Worm (Caenorhabditis elegans) whole organism, young adult: ENCODE measurements around the gene gro-1.

Experiments
- F10E7.11 ChIP-seq: sonication (generic microtip); optimal IDR thresholded peaks from 2 replicates; lab custom pipeline; 2017; ENCODE audit warnings: mild to moderate bottlenecking, missing genetic modification characterization, moderate library complexity, missing compliant biosample characterization
- F49E8.2 ChIP-seq: sonication (generic microtip); optimal IDR thresholded peaks from 3 replicates; lab custom pipeline; 2017; ENCODE audit warnings: missing genetic modification characterization, mild to moderate bottlenecking, missing compliant biosample characterization, antibody characterized with exemption, moderate library complexity; ENCODE audit not compliant: insufficient read depth
- K12H6.12 ChIP-seq: fragments of 200-800 bp; sonication (Bioruptor generic); optimal IDR thresholded peaks from 2 replicates; lab custom pipeline; 2018; ENCODE audit warnings: mild to moderate bottlenecking, missing genetic modification characterization, missing compliant biosample characterization
- ceh-40 ChIP-seq: fragments of 200-800 bp; sonication (Bioruptor generic); IDR thresholded peaks from 2 replicates; pipeline ENCODE4 v1.3.6; 2022; ENCODE audit warnings: missing genetic modification characterization, missing compliant biosample characterization
- let-607 ChIP-seq, 2 experiments: fragments of 200-800 bp in 1 of 2; sonication (Bioruptor generic) in 1 of 2; sonication (generic microtip) in 1 of 2; optimal IDR thresholded peaks; 2 replicates each; lab custom pipeline; 2016 to 2018; ENCODE audit warnings: mild to moderate bottlenecking in 2 of 2, missing compliant biosample characterization in 2 of 2, missing genetic modification characterization in 2 of 2, moderate library complexity in 2 of 2, missing genotype in 1 of 2
- lsl-1 ChIP-seq: fragments of 200-800 bp; sonication (Bioruptor generic); optimal IDR thresholded peaks from 2 replicates; lab custom pipeline; 2018; ENCODE audit warnings: mild to moderate bottlenecking, missing genetic modification characterization, moderate library complexity, missing compliant biosample characterization
- pha-4 ChIP-seq: fragments of 150-350 bp; sonication (generic microtip); optimal IDR thresholded peaks from 2 replicates; lab custom pipeline; 2014; ENCODE audit warnings: missing biosample characterization, missing genetic modification reagents, missing genetic modification characterization
- sdz-38 ChIP-seq: sonication (generic microtip); optimal IDR thresholded peaks from 2 replicates; lab custom pipeline; 2016; ENCODE audit warnings: missing genotype, missing genetic modification characterization, missing compliant biosample characterization
- snpc-1.1 ChIP-seq: sonication (generic microtip); optimal IDR thresholded peaks from 2 replicates; lab custom pipeline; 2017; ENCODE audit warnings: missing genetic modification characterization, mild to moderate bottlenecking, missing compliant biosample characterization, antibody characterized with exemption, moderate library complexity, missing genotype, missing genetic modification reagents; ENCODE audit not compliant: insufficient read depth
- ztf-22 ChIP-seq: fragments of 200-800 bp; sonication (Bioruptor generic); optimal IDR thresholded peaks from 2 replicates; lab custom pipeline; 2018; ENCODE audit warnings: mild to moderate bottlenecking, missing genetic modification characterization, moderate library complexity, missing compliant biosample characterization

DNA sequence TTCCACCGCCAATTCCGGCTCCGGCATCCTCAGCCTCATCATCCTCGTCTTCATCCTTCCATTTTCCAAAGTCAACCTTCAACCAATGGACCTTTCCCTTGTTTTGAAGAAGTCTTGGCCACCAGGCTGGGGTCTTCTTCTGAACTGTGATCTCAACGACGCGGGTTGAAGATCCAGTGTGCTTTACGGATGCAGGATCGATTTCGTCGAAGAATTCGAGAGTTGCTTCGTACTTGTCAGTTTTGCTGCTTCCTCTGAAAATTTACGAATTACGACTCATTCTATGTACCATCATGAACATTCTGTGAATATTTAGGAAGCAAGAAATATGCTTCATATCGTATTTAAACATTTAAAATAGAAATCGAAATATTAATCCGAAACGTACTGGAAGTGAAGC lies 9.3 kb downstream of the gro-1 start:
- TF ChIP-seq let-607 (tag; optimal IDR thresholded peaks at IDR 0.05; lab: Kevin White, UChicago) (no peak), F10E7.11 (tag; lab: Kevin White, UChicago) (no peak), ceh-40 (no peak), K12H6.12 (no peak), ztf-22 (no peak), sdz-38 (tag; lab: Kevin White, UChicago) (no peak), pha-4 (tag; lab: Kevin White, UChicago) (no peak), snpc-1.1 (tag; lab: Kevin White, UChicago) (no peak), lsl-1 (no peak), F49E8.2 (tag; lab: Kevin White, UChicago) (no peak)
